Fruit fly (Drosophila melanogaster) whole organism, adult: Measurements from ENCODE around the gene CG13054.

Experiments used
- CG12768 ChIP-seq: fragments of 200-800 bp; sonication (Bioruptor generic); optimal IDR thresholded peaks from 2 replicates; lab custom pipeline; 2017; ENCODE audit warnings: missing biosample characterization, missing genetic modification characterization, mild to moderate bottlenecking, moderate library complexity, missing genetic modification reagents
- CG14711 ChIP-seq: fragments of 200-800 bp; sonication (Bioruptor generic); optimal IDR thresholded peaks from 2 replicates; lab custom pipeline; 2018; ENCODE audit warnings: missing biosample characterization, mild to moderate bottlenecking, missing genetic modification characterization, moderate library complexity
- CG1620 ChIP-seq: fragments of 200-800 bp; sonication (Bioruptor generic); optimal IDR thresholded peaks from 2 replicates; lab custom pipeline; 2016; ENCODE audit warnings: missing biosample characterization, missing genetic modification characterization
- CG7101 ChIP-seq: fragments of 200-800 bp; sonication (Bioruptor generic); optimal IDR thresholded peaks from 2 replicates; lab custom pipeline; 2018; ENCODE audit warnings: missing biosample characterization, mild to moderate bottlenecking, missing genetic modification characterization, moderate library complexity
- Crg-1 ChIP-seq: fragments of 200-800 bp; sonication (Bioruptor generic); optimal IDR thresholded peaks from 2 replicates; lab custom pipeline; 2016; ENCODE audit warnings: missing biosample characterization, missing genetic modification characterization
- Hr96 ChIP-seq: fragments of 200-800 bp; sonication (Bioruptor generic); optimal IDR thresholded peaks from 2 replicates; lab custom pipeline; 2016; ENCODE audit warnings: missing biosample characterization, missing genetic modification characterization
- Mnt ChIP-seq: fragments of 200-800 bp; sonication (Bioruptor generic); optimal IDR thresholded peaks from 2 replicates; lab custom pipeline; 2016; ENCODE audit warnings: missing biosample characterization, mild to moderate bottlenecking, missing genetic modification characterization
- bab1 ChIP-seq: fragments of 200-800 bp; sonication (Bioruptor generic); optimal IDR thresholded peaks from 3 replicates; lab custom pipeline; 2019; ENCODE audit warnings: missing biosample characterization, mild to moderate bottlenecking, missing genetic modification characterization, moderate library complexity
- kay ChIP-seq: fragments of 200-800 bp; sonication (Bioruptor generic); peaks from one replicate; lab custom pipeline; 2016; ENCODE audit warnings: missing biosample characterization, missing genetic modification characterization, borderline replicate concordance
- ovo ChIP-seq: fragments of 200-800 bp; sonication (Bioruptor generic); optimal IDR thresholded peaks from 2 replicates; lab custom pipeline; 2016; ENCODE audit warnings: missing biosample characterization, missing genetic modification characterization

- TF ChIP-seq CG12768 (GFP tag; lab: Kevin White, UChicago) (no peak), Mnt (GFP tag; lab: Kevin White, UChicago) (no peak), bab1 (no peak), CG7101 (tag; lab: Kevin White, UChicago) (no peak), CG14711 (no peak), ovo (GFP tag; lab: Kevin White, UChicago) (no peak), CG1620 (GFP tag; lab: Kevin White, UChicago) (no peak), kay (GFP tag; lab: Kevin White, UChicago) (no peak), Hr96 (GFP tag; lab: Kevin White, UChicago) (no peak), Crg-1 (GFP tag; lab: Kevin White, UChicago) (no peak)
Observed at dm6 chr3L:16268106-16268733, 11.2 kb upstream of the CG13054 start, which contains the start of gene CG4950.
